Worm (Caenorhabditis elegans) whole organism, late embryonic: ENCODE measurements around the gene F44E5.1.

Source experiments
- C08G9.2 ChIP-seq: sonication (generic microtip); optimal IDR thresholded peaks from 2 replicates; lab custom pipeline; 2016; ENCODE audit warnings: mild to moderate bottlenecking, missing genetic modification characterization, moderate library complexity, missing compliant biosample characterization
- K09A11.1 ChIP-seq: sonication (generic microtip); optimal IDR thresholded peaks from 2 replicates; lab custom pipeline; 2017; ENCODE audit warnings: antibody characterized with exemption, mild to moderate bottlenecking, missing genetic modification characterization, missing compliant biosample characterization; ENCODE audit not compliant: insufficient read depth
- Y22D7AL.16 ChIP-seq: sonication (generic microtip); optimal IDR thresholded peaks from 2 replicates; lab custom pipeline; 2016; ENCODE audit warnings: missing genetic modification characterization, missing compliant biosample characterization
- ahr-1 ChIP-seq: sonication (generic microtip); optimal IDR thresholded peaks from 2 replicates; lab custom pipeline; 2016; ENCODE audit warnings: missing genetic modification characterization, missing compliant biosample characterization
- ceh-18 ChIP-seq: sonication (generic microtip); optimal IDR thresholded peaks from 2 replicates; lab custom pipeline; 2016; ENCODE audit warnings: missing genetic modification characterization, missing compliant biosample characterization
- ceh-19 ChIP-seq: fragments of 200-800 bp; sonication (Bioruptor generic); optimal IDR thresholded peaks from 2 replicates; lab custom pipeline; 2018; ENCODE audit warnings: mild to moderate bottlenecking, missing genetic modification characterization, missing compliant biosample characterization
- ceh-22 ChIP-seq: sonication (generic microtip); optimal IDR thresholded peaks from 2 replicates; lab custom pipeline; 2017; ENCODE audit warnings: missing biosample characterization, missing genetic modification characterization
- ceh-24 ChIP-seq: sonication (generic microtip); optimal IDR thresholded peaks from 2 replicates; lab custom pipeline; 2016; ENCODE audit warnings: mild to moderate bottlenecking, missing genetic modification characterization, missing compliant biosample characterization
- ceh-34 ChIP-seq: sonication (generic microtip); optimal IDR thresholded peaks from 2 replicates; lab custom pipeline; 2016; ENCODE audit warnings: mild to moderate bottlenecking, missing genetic modification characterization, missing compliant biosample characterization
- ceh-45 ChIP-seq: fragments of 200-800 bp; sonication (Bioruptor generic); IDR thresholded peaks from 2 replicates; pipeline ENCODE4 v1.3.6; 2022; ENCODE audit warnings: missing genetic modification reagents, missing genetic modification characterization, missing compliant biosample characterization
- ceh-48 ChIP-seq: sonication (generic microtip); optimal IDR thresholded peaks from 2 replicates; lab custom pipeline; 2016; ENCODE audit warnings: missing genetic modification characterization, inconsistent platforms, missing compliant biosample characterization
- ceh-6 ChIP-seq: fragments of 200-800 bp; sonication (Bioruptor generic); optimal IDR thresholded peaks from 2 replicates; lab custom pipeline; 2018; ENCODE audit warnings: mild to moderate bottlenecking, missing genetic modification characterization, missing compliant biosample characterization
- che-1 ChIP-seq: sonication (generic microtip); optimal IDR thresholded peaks from 2 replicates; lab custom pipeline; 2016; ENCODE audit warnings: mild to moderate bottlenecking, missing genetic modification characterization, missing compliant biosample characterization
- dmd-4 ChIP-seq: sonication (generic microtip); optimal IDR thresholded peaks from 2 replicates; lab custom pipeline; 2016; ENCODE audit warnings: borderline replicate concordance, missing genetic modification characterization, missing compliant biosample characterization
- dve-1 ChIP-seq: sonication (generic microtip); optimal IDR thresholded peaks from 2 replicates; lab custom pipeline; 2017; ENCODE audit warnings: antibody characterized with exemption, mild to moderate bottlenecking, missing genetic modification characterization, missing compliant biosample characterization
- elt-4 ChIP-seq: sonication (generic microtip); optimal IDR thresholded peaks from 2 replicates; lab custom pipeline; 2016; ENCODE audit warnings: missing genetic modification characterization, missing compliant biosample characterization
- ets-4 ChIP-seq: sonication (generic microtip); optimal IDR thresholded peaks from 2 replicates; lab custom pipeline; 2016; ENCODE audit warnings: missing genetic modification characterization, missing compliant biosample characterization
- fax-1 ChIP-seq: sonication (generic microtip); optimal IDR thresholded peaks from 2 replicates; lab custom pipeline; 2016; ENCODE audit warnings: missing genotype, missing genetic modification characterization, missing compliant biosample characterization
- fkh-10 ChIP-seq: fragments of 150-350 bp; optimal IDR thresholded peaks from 2 replicates; lab custom pipeline; 2014; ENCODE audit warnings: missing biosample characterization, missing genetic modification reagents, missing genetic modification characterization
- fkh-6 ChIP-seq: sonication (generic microtip); optimal IDR thresholded peaks from 2 replicates; lab custom pipeline; 2016; ENCODE audit warnings: missing genetic modification characterization, missing compliant biosample characterization
- hlh-30 ChIP-seq: sonication (generic microtip); optimal IDR thresholded peaks from 2 replicates; lab custom pipeline; 2017; ENCODE audit warnings: antibody characterized with exemption, missing genetic modification characterization, missing compliant biosample characterization; ENCODE audit not compliant: insufficient read depth
- hlh-8 ChIP-seq: sonication (generic microtip); optimal IDR thresholded peaks from 2 replicates; lab custom pipeline; 2016; ENCODE audit warnings: missing genotype, missing genetic modification characterization, missing compliant biosample characterization
- lim-6 ChIP-seq: sonication (generic microtip); optimal IDR thresholded peaks from 2 replicates; lab custom pipeline; 2016; ENCODE audit warnings: missing genetic modification characterization, missing compliant biosample characterization
- nfya-1 ChIP-seq: sonication (generic microtip); optimal IDR thresholded peaks from 2 replicates; lab custom pipeline; 2017; ENCODE audit warnings: missing genetic modification characterization, mild to moderate bottlenecking, missing compliant biosample characterization, antibody characterized with exemption, moderate library complexity
- nhr-11 ChIP-seq: fragments of 150-350 bp; optimal IDR thresholded peaks from 2 replicates; lab custom pipeline; 2014; ENCODE audit warnings: missing biosample characterization, missing genetic modification characterization
- nhr-232 ChIP-seq: sonication (generic microtip); optimal IDR thresholded peaks from 2 replicates; lab custom pipeline; 2016; ENCODE audit warnings: missing genetic modification characterization, missing compliant biosample characterization
- pag-3 ChIP-seq: sonication (generic microtip); optimal IDR thresholded peaks from 2 replicates; lab custom pipeline; 2016; ENCODE audit warnings: missing compliant biosample characterization, missing genetic modification characterization, borderline replicate concordance
- pat-9 ChIP-seq: fragments of 200-800 bp; sonication (Bioruptor generic); optimal IDR thresholded peaks from 2 replicates; lab custom pipeline; 2018; ENCODE audit warnings: mild to moderate bottlenecking, missing genetic modification characterization, moderate library complexity, missing compliant biosample characterization
- pha-2 ChIP-seq: sonication (generic microtip); optimal IDR thresholded peaks from 2 replicates; lab custom pipeline; 2017; ENCODE audit warnings: mild to moderate bottlenecking, missing genetic modification characterization, missing compliant biosample characterization
- pha-4 ChIP-seq: fragments of 150-350 bp; optimal IDR thresholded peaks from 2 replicates; lab custom pipeline; 2018; ENCODE audit warnings: missing biosample characterization, missing genetic modification reagents, missing genetic modification characterization
- pros-1 ChIP-seq: fragments of 150-350 bp; optimal IDR thresholded peaks from 2 replicates; lab custom pipeline; 2014; ENCODE audit warnings: missing biosample characterization, missing genetic modification reagents, missing genetic modification characterization
- rnt-1 ChIP-seq: sonication (generic microtip); optimal IDR thresholded peaks from 2 replicates; lab custom pipeline; 2016; ENCODE audit warnings: missing genetic modification characterization, missing compliant biosample characterization
- sox-4 ChIP-seq: sonication (generic microtip); optimal IDR thresholded peaks from 2 replicates; lab custom pipeline; 2017; ENCODE audit warnings: mild to moderate bottlenecking, missing genetic modification characterization, inconsistent platforms, missing compliant biosample characterization
- tbx-2 ChIP-seq: sonication (generic microtip); optimal IDR thresholded peaks from 2 replicates; lab custom pipeline; 2016; ENCODE audit warnings: missing genetic modification characterization, missing compliant biosample characterization
- ttx-3 ChIP-seq: sonication (generic microtip); optimal IDR thresholded peaks from 2 replicates; lab custom pipeline; 2016; ENCODE audit warnings: missing genetic modification reagents, missing genetic modification characterization, missing compliant biosample characterization
- unc-86 ChIP-seq: sonication (generic microtip); optimal IDR thresholded peaks from 2 replicates; lab custom pipeline; 2016; ENCODE audit warnings: missing genetic modification characterization, missing compliant biosample characterization
- ztf-16 ChIP-seq: sonication (generic microtip); optimal IDR thresholded peaks from 2 replicates; lab custom pipeline; 2017; ENCODE audit warnings: missing genetic modification characterization, missing compliant biosample characterization

Gene F44E5.1

ce11 chrII:11774218-11774617 is at the start of gene F44E5.1:
Gene F44E5.1 (minus strand): TSS chrII:11774559.
- TF ChIP-seq ttx-3 (tag; lab: Kevin White, UChicago) = no peak
- TF ChIP-seq pha-4 = no peak
- no peak for TF ChIP-seq dmd-4 (tag; lab: Kevin White, UChicago)
- no peak for TF ChIP-seq nhr-11 (tag; lab: Kevin White, UChicago)
- no peak for TF ChIP-seq ahr-1 (tag; lab: Kevin White, UChicago)
- TF ChIP-seq ceh-48 (tag; lab: Kevin White, UChicago) = no peak
- TF ChIP-seq Y22D7AL.16 (tag; lab: Kevin White, UChicago) = no peak
- TF ChIP-seq ceh-6 (GFP tag; lab: Kevin White, UChicago) = no peak
- TF ChIP-seq hlh-8 = no peak
- TF ChIP-seq, all 69 proteins: peak for 0

DNA sequence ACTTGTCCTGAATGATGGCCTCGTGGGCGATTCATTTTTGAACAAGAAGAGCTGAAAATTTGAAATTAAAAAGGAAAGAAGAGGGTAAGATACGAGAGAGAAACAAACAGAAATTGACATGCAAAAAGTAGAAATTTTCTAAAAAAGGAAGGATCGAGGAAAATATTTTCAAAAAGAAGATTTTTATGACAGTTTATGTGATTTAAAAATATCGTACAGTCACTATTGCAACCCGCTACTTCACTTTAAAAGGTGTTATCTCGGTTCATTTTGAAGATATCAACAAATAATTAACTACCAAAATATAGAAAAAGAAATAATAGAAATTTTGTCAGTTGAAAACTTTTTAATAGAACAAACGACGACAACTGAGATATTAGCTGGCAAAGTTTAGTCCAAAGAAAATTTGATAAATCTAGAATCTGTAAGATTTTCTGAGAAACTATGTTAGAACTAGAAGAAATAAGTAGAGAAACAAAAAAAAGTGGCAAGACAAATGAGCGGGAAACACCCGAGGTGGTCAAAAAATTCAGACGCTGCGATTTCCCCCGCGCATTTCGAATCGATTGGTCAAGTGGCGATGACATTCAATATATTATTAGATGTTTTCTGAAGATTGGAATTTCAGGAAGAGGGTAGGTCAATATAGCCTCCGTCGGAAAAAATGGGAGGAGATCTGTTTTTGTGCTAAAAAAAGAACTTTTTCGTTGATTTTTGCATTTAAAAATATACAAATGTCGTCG is 49.4 kb upstream of the F44E5.1 start, which contains the start of gene Y6D1A.1:
Y6D1A.1 (minus strand) TSS at position 51 of the 743 bp plus-strand sequence.
- TF ChIP-seq ceh-45 (GFP tag; lab: Robert Waterston, UW) = no peak
- no peak for TF ChIP-seq hlh-8
- TF ChIP-seq fkh-10 = no peak
- TF ChIP-seq ztf-16 (tag; lab: Kevin White, UChicago) = no peak
- TF ChIP-seq che-1 (tag; lab: Kevin White, UChicago) = no peak
- no peak for TF ChIP-seq dmd-4 (tag; lab: Kevin White, UChicago)
- no peak for TF ChIP-seq ceh-48 (tag; lab: Kevin White, UChicago)
- TF ChIP-seq ets-4 (tag; lab: Kevin White, UChicago) = no peak
- no peak for TF ChIP-seq C08G9.2 (tag; lab: Kevin White, UChicago)
- TF ChIP-seq nfya-1 (tag; lab: Kevin White, UChicago) = no peak
- no peak for TF ChIP-seq ceh-19 (GFP tag; lab: Kevin White, UChicago)
- no peak for TF ChIP-seq fax-1 (tag; lab: Kevin White, UChicago)
- TF ChIP-seq fkh-6 (tag; lab: Kevin White, UChicago) = no peak

DNA sequence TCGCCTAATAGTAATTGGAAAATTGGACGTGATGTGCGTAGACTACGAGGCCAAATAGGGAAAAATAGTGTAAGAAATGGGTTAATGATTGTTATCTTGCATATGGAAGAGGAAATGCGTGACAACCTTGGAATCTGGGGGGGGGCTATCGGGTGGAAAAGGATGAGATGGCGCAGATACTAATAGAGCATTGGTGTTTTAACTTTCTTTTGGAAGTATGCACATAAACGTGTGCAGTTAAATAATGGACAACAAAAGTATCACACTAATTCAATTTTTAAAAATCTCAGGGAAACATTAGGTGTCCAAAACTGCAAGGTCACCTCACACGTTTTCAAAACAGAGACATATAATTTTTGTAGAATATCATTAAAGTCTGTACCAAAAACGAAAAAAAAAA is 45.5 kb upstream of the F44E5.1 start, which contains the start of gene Y6D1A.2:
Y6D1A.2 (minus strand) TSS at position 101 of the 400 bp plus-strand sequence.
- no peak for TF ChIP-seq che-1 (tag; lab: Kevin White, UChicago)
- no peak for TF ChIP-seq rnt-1
- no peak for TF ChIP-seq dve-1
- TF ChIP-seq sox-4 (tag; lab: Kevin White, UChicago) = no peak
- no peak for TF ChIP-seq ceh-22 (tag; lab: Kevin White, UChicago)
- no peak for TF ChIP-seq pros-1 (tag; lab: Kevin White, UChicago)
- no peak for TF ChIP-seq unc-86 (tag; lab: Kevin White, UChicago)
- no peak for TF ChIP-seq tbx-2 (tag; lab: Kevin White, UChicago)
- TF ChIP-seq ceh-24 (tag; lab: Kevin White, UChicago) = no peak
- TF ChIP-seq ceh-18 = no peak
- no peak for TF ChIP-seq pag-3 (tag; lab: Kevin White, UChicago)
- no peak for TF ChIP-seq nhr-232 (tag; lab: Kevin White, UChicago)
- no peak for TF ChIP-seq pha-4

ce11 chrII:11816475-11816874 is 42.1 kb upstream of the F44E5.1 start, which contains the start of gene pap-3:
Gene pap-3 (minus strand): TSS chrII:11816575.
- no peak for TF ChIP-seq unc-86 (tag; lab: Kevin White, UChicago)
- no peak for TF ChIP-seq K09A11.1 (tag; lab: Kevin White, UChicago)
- no peak for TF ChIP-seq pros-1 (tag; lab: Kevin White, UChicago)
- TF ChIP-seq pag-3 (tag; lab: Kevin White, UChicago) = no peak
- no peak for TF ChIP-seq rnt-1
- TF ChIP-seq pat-9 (tag; lab: Kevin White, UChicago) = no peak
- TF ChIP-seq ttx-3 (tag; lab: Kevin White, UChicago) = no peak
- no peak for TF ChIP-seq ceh-34 (tag; lab: Kevin White, UChicago)
- TF ChIP-seq fkh-6 (tag; lab: Kevin White, UChicago) = no peak
- no peak for TF ChIP-seq ceh-22 (tag; lab: Kevin White, UChicago)
- no peak for TF ChIP-seq lim-6
- no peak for TF ChIP-seq hlh-30 (tag; lab: Kevin White, UChicago)
- TF ChIP-seq hlh-8 = no peak
- no peak for TF ChIP-seq elt-4
- TF ChIP-seq pha-2 (tag; lab: Kevin White, UChicago) = no peak
